Fruit fly (Drosophila melanogaster) whole organism, adult: Measurements from ENCODE around the gene CG4645.
A peak's percentile ranks its signal among the peaks of the same experiment; 100 is the strongest.

Experiments used
- CG11617 ChIP-seq: fragments of 200-800 bp; sonication (Bioruptor generic); optimal IDR thresholded peaks from 2 replicates; lab custom pipeline; 2017; ENCODE audit warnings: mild to moderate bottlenecking, missing biosample characterization, missing genetic modification reagents, missing genetic modification characterization
- CG12768 ChIP-seq: fragments of 200-800 bp; sonication (Bioruptor generic); optimal IDR thresholded peaks from 2 replicates; lab custom pipeline; 2017; ENCODE audit warnings: missing biosample characterization, missing genetic modification characterization, mild to moderate bottlenecking, moderate library complexity, missing genetic modification reagents
- CG14711 ChIP-seq: fragments of 200-800 bp; sonication (Bioruptor generic); optimal IDR thresholded peaks from 2 replicates; lab custom pipeline; 2018; ENCODE audit warnings: missing biosample characterization, mild to moderate bottlenecking, missing genetic modification characterization, moderate library complexity
- CG1620 ChIP-seq: fragments of 200-800 bp; sonication (Bioruptor generic); optimal IDR thresholded peaks from 2 replicates; lab custom pipeline; 2016; ENCODE audit warnings: missing biosample characterization, missing genetic modification characterization
- CG33017 ChIP-seq: fragments of 200-800 bp; sonication (Bioruptor generic); optimal IDR thresholded peaks from 2 replicates; lab custom pipeline; 2018; ENCODE audit warnings: missing biosample characterization, mild to moderate bottlenecking, missing genetic modification characterization, moderate library complexity
- CG5204 ChIP-seq: fragments of 200-800 bp; sonication (Bioruptor generic); optimal IDR thresholded peaks from 2 replicates; lab custom pipeline; 2016; ENCODE audit warnings: missing biosample characterization, missing genetic modification characterization
- CG7045 ChIP-seq: fragments of 200-800 bp; sonication (Bioruptor generic); optimal IDR thresholded peaks from 2 replicates; lab custom pipeline; 2017; ENCODE audit warnings: missing biosample characterization, mild to moderate bottlenecking, missing genetic modification characterization
- CG7101 ChIP-seq: fragments of 200-800 bp; sonication (Bioruptor generic); optimal IDR thresholded peaks from 2 replicates; lab custom pipeline; 2018; ENCODE audit warnings: missing biosample characterization, mild to moderate bottlenecking, missing genetic modification characterization, moderate library complexity
- Clk ChIP-seq: fragments of 200-800 bp; sonication (Bioruptor generic); optimal IDR thresholded peaks from 2 replicates; lab custom pipeline; 2017; ENCODE audit warnings: missing biosample characterization, missing genetic modification characterization
- Crg-1 ChIP-seq: fragments of 200-800 bp; sonication (Bioruptor generic); optimal IDR thresholded peaks from 2 replicates; lab custom pipeline; 2016; ENCODE audit warnings: missing biosample characterization, missing genetic modification characterization
- Hr96 ChIP-seq: fragments of 200-800 bp; sonication (Bioruptor generic); optimal IDR thresholded peaks from 2 replicates; lab custom pipeline; 2016; ENCODE audit warnings: missing biosample characterization, missing genetic modification characterization
- Mnt ChIP-seq: fragments of 200-800 bp; sonication (Bioruptor generic); optimal IDR thresholded peaks from 2 replicates; lab custom pipeline; 2016; ENCODE audit warnings: missing biosample characterization, mild to moderate bottlenecking, missing genetic modification characterization
- bab1 ChIP-seq: fragments of 200-800 bp; sonication (Bioruptor generic); optimal IDR thresholded peaks from 3 replicates; lab custom pipeline; 2019; ENCODE audit warnings: missing biosample characterization, mild to moderate bottlenecking, missing genetic modification characterization, moderate library complexity
- cic ChIP-seq: fragments of 200-800 bp; sonication (Bioruptor generic); optimal IDR thresholded peaks from 2 replicates; lab custom pipeline; 2017; ENCODE audit warnings: missing biosample characterization, mild to moderate bottlenecking, missing genetic modification characterization, moderate library complexity
- cnc ChIP-seq, 2 experiments: fragments of >200 bp; optimal IDR thresholded peaks; 2 replicates each; lab custom pipeline; 2017
- kay ChIP-seq: fragments of 200-800 bp; sonication (Bioruptor generic); peaks from one replicate; lab custom pipeline; 2016; ENCODE audit warnings: missing biosample characterization, missing genetic modification characterization, borderline replicate concordance
- ovo ChIP-seq: fragments of 200-800 bp; sonication (Bioruptor generic); optimal IDR thresholded peaks from 2 replicates; lab custom pipeline; 2016; ENCODE audit warnings: missing biosample characterization, missing genetic modification characterization
- pad ChIP-seq: fragments of 200-800 bp; sonication (Bioruptor generic); optimal IDR thresholded peaks from 3 replicates; lab custom pipeline; 2017; ENCODE audit warnings: missing biosample characterization, missing genetic modification characterization, mild to moderate bottlenecking, moderate library complexity, missing genetic modification reagents
- tj ChIP-seq: fragments of 200-800 bp; sonication (Bioruptor generic); optimal IDR thresholded peaks from 3 replicates; lab custom pipeline; 2017; ENCODE audit warnings: missing biosample characterization, mild to moderate bottlenecking, missing genetic modification characterization, moderate library complexity
- toe ChIP-seq: fragments of 200-800 bp; sonication (Bioruptor generic); optimal IDR thresholded peaks from 2 replicates; lab custom pipeline; 2016; ENCODE audit warnings: missing biosample characterization, missing genetic modification characterization

The CG4645 gene

dm6 chrX:12890166-12890825, 19.5 kb upstream of the CG4645 start:
- TF ChIP-seq CG12768 (no peak), kay (GFP tag; lab: Kevin White, UChicago) (peak; percentile 11)

dm6 chrX:12890826-12891175, 19.0 kb upstream of the CG4645 start:
- TF ChIP-seq kay (GFP tag; lab: Kevin White, UChicago) (no peak), ovo (no peak), CG33017 (tag; lab: Kevin White, UChicago) (no peak), Mnt (no peak), Clk (GFP tag; lab: Kevin White, UChicago) (no peak), CG7045 (GFP tag; lab: Kevin White, UChicago) (no peak), Crg-1 (GFP tag; lab: Kevin White, UChicago) (no peak), CG7101 (tag; lab: Kevin White, UChicago) (no peak)

dm6 chrX:12891322-12892159, 18.2 kb upstream of the CG4645 start:
- TF ChIP-seq bab1 (GFP tag; lab: Kevin White, UChicago) (no peak), toe (GFP tag; lab: Kevin White, UChicago) (no peak), CG7045 (GFP tag; lab: Kevin White, UChicago) (no peak), ovo (no peak), pad (GFP tag; lab: Kevin White, UChicago) (no peak), CG11617 (GFP tag; lab: Kevin White, UChicago) (no peak), CG1620 (GFP tag; lab: Kevin White, UChicago) (no peak), cic (GFP tag; lab: Kevin White, UChicago) (no peak), CG14711 (tag; lab: Kevin White, UChicago) (no peak), CG7101 (tag; lab: Kevin White, UChicago) (no peak)

dm6 chrX:12893969-12894368, 15.8 kb upstream of the CG4645 start:
- no peak for TF ChIP-seq CG33017 (tag; lab: Kevin White, UChicago)
- TF ChIP-seq Mnt: no peak
- TF ChIP-seq CG1620 (GFP tag; lab: Kevin White, UChicago): no peak
- no peak for TF ChIP-seq ovo
- no peak for TF ChIP-seq bab1 (GFP tag; lab: Kevin White, UChicago)

- TF ChIP-seq tj: peak; percentile 12
- no peak for TF ChIP-seq CG7101 (tag; lab: Kevin White, UChicago)
These were observed 14.5 kb upstream of the CG4645 start for dm6 chrX:12895114-12895723.

dm6 chrX:12896393-12896792, 13.4 kb upstream of the CG4645 start:
- TF ChIP-seq Hr96 (GFP tag; lab: Kevin White, UChicago): no peak
- no peak for TF ChIP-seq pad (GFP tag; lab: Kevin White, UChicago)
- TF ChIP-seq CG11617 (GFP tag; lab: Kevin White, UChicago): no peak
- no peak for TF ChIP-seq cic (GFP tag; lab: Kevin White, UChicago)
- TF ChIP-seq kay (GFP tag; lab: Kevin White, UChicago): no peak
- no peak for TF ChIP-seq tj
- no peak for TF ChIP-seq CG5204 (GFP tag; lab: Kevin White, UChicago)

- TF ChIP-seq bab1 (GFP tag; lab: Kevin White, UChicago) (peak; percentile 21), ovo (peak; percentile 49), CG14711 (tag; lab: Kevin White, UChicago) (no peak)
These were observed 12.6 kb upstream of the CG4645 start, which contains the start of gene Pde9 for dm6 chrX:12897150-12897549. TSS of gene Pde9 (minus strand) at chrX:12897327.

dm6 chrX:12898569-12898968, 11.2 kb upstream of the CG4645 start, which contains the start of gene CG32650:
TSS of gene CG32650 (minus strand) at chrX:12898669.
- no peak for TF ChIP-seq Mnt
- TF ChIP-seq kay (GFP tag; lab: Kevin White, UChicago): no peak
- TF ChIP-seq CG7045 (GFP tag; lab: Kevin White, UChicago): no peak
- no peak for TF ChIP-seq pad (GFP tag; lab: Kevin White, UChicago)
- no peak for TF ChIP-seq CG33017 (tag; lab: Kevin White, UChicago)
- no peak for TF ChIP-seq CG1620 (GFP tag; lab: Kevin White, UChicago)
- no peak for TF ChIP-seq Crg-1 (GFP tag; lab: Kevin White, UChicago)
- TF ChIP-seq tj: no peak
- TF ChIP-seq CG12768: no peak
- no peak for TF ChIP-seq cic (GFP tag; lab: Kevin White, UChicago)
- no peak for TF ChIP-seq CG5204 (GFP tag; lab: Kevin White, UChicago)
- TF ChIP-seq Hr96 (GFP tag; lab: Kevin White, UChicago): no peak
- TF ChIP-seq cnc (optimal IDR thresholded peaks at IDR 0.05; lab: Kevin White, UChicago): no peak
- no peak for TF ChIP-seq CG14711 (tag; lab: Kevin White, UChicago)
- no peak for TF ChIP-seq toe (GFP tag; lab: Kevin White, UChicago)
- no peak for TF ChIP-seq ovo
- no peak for TF ChIP-seq Clk (GFP tag; lab: Kevin White, UChicago)
- TF ChIP-seq CG7101 (tag; lab: Kevin White, UChicago): no peak
- TF ChIP-seq bab1 (GFP tag; lab: Kevin White, UChicago): no peak
